Worm (Caenorhabditis elegans): Measurements from ENCODE around the gene ten-1.
A peak's percentile ranks its signal among the peaks of the same experiment; 100 is the strongest.

ten-1 gene

ce11 chrIII:6805397-6805796, 15.3 kb upstream of the ten-1 start (continued):
- TF ChIP-seq nhr-90 (tag; optimal IDR thresholded peaks at IDR 0.05; ENCODE audit: poor library complexity) (peak; percentile 69), pax-3 (tag; optimal IDR thresholded peaks at IDR 0.05) (no peak), lin-15B (tag; optimal IDR thresholded peaks at IDR 0.05) (no peak), snu-23 (GFP tag; optimal IDR thresholded peaks at IDR 0.05) (peak; percentile 56), sup-37 (GFP tag; optimal IDR thresholded peaks at IDR 0.05) (no peak), tbx-2 (tag; optimal IDR thresholded peaks at IDR 0.05) (peak; percentile 1), ceh-8 (GFP tag; optimal IDR thresholded peaks at IDR 0.05) (no peak), swsn-7 (tag; optimal IDR thresholded peaks at IDR 0.05) (peak; percentile 6), nhr-12 (tag; optimal IDR thresholded peaks at IDR 0.05) (no peak), lin-35 (GFP tag; optimal IDR thresholded peaks at IDR 0.05) (peak; percentile 6 to 63), pqm-1 (tag; optimal IDR thresholded peaks at IDR 0.05) (no peak), Y116A8C.19 (tag; optimal IDR thresholded peaks at IDR 0.05; ENCODE audit: borderline replicate concordance) (no peak), mdl-1 (tag; optimal IDR thresholded peaks at IDR 0.05) (peak in 1 of 2 experiments; percentile 34), ztf-11 (tag; optimal IDR thresholded peaks at IDR 0.05) (no peak), mep-1 (tag; optimal IDR thresholded peaks at IDR 0.05) (peak; percentile 46), mab-9 (GFP tag; IDR thresholded peaks at IDR 0.05) (no peak), C16A3.4 (tag; optimal IDR thresholded peaks at IDR 0.05) (peak; percentile 28), nhr-77 (tag; optimal IDR thresholded peaks at IDR 0.05) (no peak), nhr-47 (tag; optimal IDR thresholded peaks at IDR 0.05) (peak; percentile 51)

- TF ChIP-seq nhr-85 (tag) (peak; percentile 16), mab-9 (GFP tag; IDR thresholded peaks at IDR 0.05) (no peak), efl-1 (optimal IDR thresholded peaks at IDR 0.05) (no peak), efl-1 (GFP tag; optimal IDR thresholded peaks at IDR 0.05 in 1 of 2) (peak in 1 of 2 experiments; percentile 83), ceh-8 (GFP tag; optimal IDR thresholded peaks at IDR 0.05) (no peak), Y116A8C.19 (tag; optimal IDR thresholded peaks at IDR 0.05; ENCODE audit: borderline replicate concordance) (no peak)
Measured at ce11 chrIII:6816930-6817329, 3.8 kb upstream of the ten-1 start, which contains the start of gene F28F5.4. F28F5.4 (minus strand) TSS chrIII:6817033.

- TF ChIP-seq unc-98 (GFP tag; IDR thresholded peaks at IDR 0.05) (no peak), elt-2 (tag; optimal IDR thresholded peaks at IDR 0.05) (peak; percentile 74)
Measured at ce11 chrIII:6818037-6818436, 2.7 kb upstream of the ten-1 start.

ce11 chrIII:6819322-6819901, 1.3 kb upstream of the ten-1 start, which contains the start of gene F28F5.6:
F28F5.6 (minus strand) TSS chrIII:6819372.
- TF ChIP-seq swsn-7 (tag; optimal IDR thresholded peaks at IDR 0.05) (no peak), pqm-1 (tag; optimal IDR thresholded peaks at IDR 0.05) (peak; percentile 62), xbp-1 (tag; optimal IDR thresholded peaks at IDR 0.05) (no peak), hpl-2 (GFP tag; optimal IDR thresholded peaks at IDR 0.05) (no peak), lin-35 (GFP tag; optimal IDR thresholded peaks at IDR 0.05) (peak in 1 of 2 experiments; percentile 19), lsy-2 (tag; optimal IDR thresholded peaks at IDR 0.05) (no peak), efl-1 (optimal IDR thresholded peaks at IDR 0.05) (no peak), efl-1 (GFP tag; optimal IDR thresholded peaks at IDR 0.05 in 1 of 2) (peak in 1 of 2 experiments; percentile 25), zip-4 (GFP tag; optimal IDR thresholded peaks at IDR 0.05) (no peak), alr-1 (tag; optimal IDR thresholded peaks at IDR 0.05; ENCODE audit: borderline replicate concordance) (no peak), mdl-1 (tag; optimal IDR thresholded peaks at IDR 0.05) (peak in 1 of 2 experiments; percentile 26), ceh-90 (tag; optimal IDR thresholded peaks at IDR 0.05) (no peak), unc-30 (tag; optimal IDR thresholded peaks at IDR 0.05) (no peak), fkh-4 (tag; optimal IDR thresholded peaks at IDR 0.05; ENCODE audit: borderline replicate concordance) (no peak), sptf-1 (tag; optimal IDR thresholded peaks at IDR 0.05) (no peak), elt-2 (tag; optimal IDR thresholded peaks at IDR 0.05) (peak; percentile 91), aha-1 (tag; optimal IDR thresholded peaks at IDR 0.05) (no peak), C04F5.9 (tag; optimal IDR thresholded peaks at IDR 0.05) (no peak)

Measured in whole organism, L1 larva.